Fruit fly (Drosophila melanogaster) whole organism, embryonic: ENCODE data around the gene Utx.

Source experiments
- CG12659 ChIP-seq: fragments of 200-800 bp; sonication (Bioruptor generic); optimal IDR thresholded peaks from 3 replicates; lab custom pipeline; 2017; ENCODE audit warnings: mild to moderate bottlenecking, missing biosample characterization, missing genetic modification reagents, missing genetic modification characterization
- CG13287 ChIP-seq: fragments of 200-800 bp; sonication (Bioruptor generic); IDR thresholded peaks from 2 replicates; pipeline ENCODE4 v1.3.6; 2022; ENCODE audit warnings: missing biosample characterization, missing genetic modification characterization; ENCODE audit not compliant: partially characterized antibody
- CG14710 ChIP-seq: fragments of 200-800 bp; sonication (Bioruptor generic); optimal IDR thresholded peaks from 3 replicates; lab custom pipeline; 2019; ENCODE audit warnings: missing biosample characterization, mild to moderate bottlenecking, missing genetic modification characterization, moderate library complexity
- CG1603 ChIP-seq: fragments of 200-800 bp; sonication (Bioruptor generic); optimal IDR thresholded peaks from 2 replicates; lab custom pipeline; 2019; ENCODE audit warnings: missing biosample characterization, mild to moderate bottlenecking, missing genetic modification characterization, moderate library complexity
- CG17802 ChIP-seq: fragments of 200-800 bp; sonication (Bioruptor generic); optimal IDR thresholded peaks from 2 replicates; lab custom pipeline; 2018; ENCODE audit warnings: missing biosample characterization, mild to moderate bottlenecking, missing genetic modification characterization, moderate library complexity
- CG2116 ChIP-seq: fragments of 200-800 bp; sonication (Bioruptor generic); optimal IDR thresholded peaks from 3 replicates; lab custom pipeline; 2018; ENCODE audit warnings: missing biosample characterization, mild to moderate bottlenecking, missing genetic modification characterization
- CG30020 ChIP-seq: fragments of 200-800 bp; optimal IDR thresholded peaks from 2 replicates; lab custom pipeline; 2019; ENCODE audit warnings: missing biosample characterization, mild to moderate bottlenecking, missing genetic modification characterization, moderate library complexity
- CG30403 ChIP-seq: fragments of 200-800 bp; sonication (Bioruptor generic); optimal IDR thresholded peaks from 3 replicates; lab custom pipeline; 2016; ENCODE audit warnings: missing biosample characterization, missing genetic modification characterization
- CG34224 ChIP-seq: fragments of 200-800 bp; sonication (Bioruptor generic); IDR thresholded peaks from 3 replicates; pipeline ENCODE4 v1.3.6; 2022; ENCODE audit warnings: missing biosample characterization, missing genetic modification characterization; ENCODE audit not compliant: partially characterized antibody
- CG4617 ChIP-seq: fragments of 200-800 bp; sonication (Bioruptor generic); optimal IDR thresholded peaks from 3 replicates; lab custom pipeline; 2016; ENCODE audit warnings: missing biosample characterization, missing genetic modification characterization, borderline replicate concordance
- CG6765 ChIP-seq: fragments of 200-800 bp; sonication (Bioruptor generic); optimal IDR thresholded peaks from 3 replicates; lab custom pipeline; 2017; ENCODE audit warnings: missing biosample characterization, mild to moderate bottlenecking, missing genetic modification characterization
- CG6791 ChIP-seq: fragments of 200-800 bp; sonication (Bioruptor generic); IDR thresholded peaks from 3 replicates; pipeline ENCODE4 v1.3.6; 2022; ENCODE audit warnings: missing biosample characterization, missing genetic modification characterization; ENCODE audit not compliant: partially characterized antibody
- CG8290 ChIP-seq, 3 experiments: fragments of 200-800 bp; sonication (Bioruptor generic); optimal IDR thresholded peaks; 2 replicates each; lab custom pipeline; 2016 to 2019; ENCODE audit warnings: missing biosample characterization in 3 of 3, missing genetic modification characterization in 3 of 3, mild to moderate bottlenecking in 2 of 3, moderate library complexity in 1 of 3
- Dek ChIP-seq: fragments of 200-800 bp; sonication (Bioruptor generic); optimal IDR thresholded peaks from 3 replicates; lab custom pipeline; 2019; ENCODE audit warnings: missing biosample characterization, mild to moderate bottlenecking, missing genetic modification characterization, moderate library complexity
- Dll ChIP-seq: fragments of 200-800 bp; sonication (Bioruptor generic); IDR thresholded peaks from 4 replicates; pipeline ENCODE4 v1.3.6; 2022; ENCODE audit warnings: missing biosample characterization, missing genetic modification characterization; ENCODE audit not compliant: partially characterized antibody
- Doc3 ChIP-seq: fragments of 200-800 bp; sonication (Bioruptor generic); IDR thresholded peaks from 3 replicates; pipeline ENCODE4 v1.3.6; 2022; ENCODE audit warnings: missing biosample characterization, missing genetic modification characterization; ENCODE audit not compliant: partially characterized antibody
- Dp ChIP-seq: fragments of 200-800 bp; sonication (Bioruptor generic); optimal IDR thresholded peaks from 2 replicates; lab custom pipeline; 2018; ENCODE audit warnings: missing biosample characterization, mild to moderate bottlenecking, missing genetic modification characterization, moderate library complexity
- Dref ChIP-seq: fragments of 200-800 bp; sonication (Bioruptor generic); IDR thresholded peaks from 2 replicates; pipeline ENCODE4 v1.3.6; 2022; ENCODE audit warnings: missing biosample characterization, missing genetic modification characterization
- E2f2 ChIP-seq: fragments of 200-800 bp; sonication (Bioruptor generic); IDR thresholded peaks from 2 replicates; pipeline ENCODE4 v1.3.6; 2022; ENCODE audit warnings: missing biosample characterization, missing genetic modification characterization
- Ets97D ChIP-seq: fragments of 200-800 bp; sonication (Bioruptor generic); optimal IDR thresholded peaks from 3 replicates; lab custom pipeline; 2016; ENCODE audit warnings: missing biosample characterization, missing genetic modification characterization
- HLH4C ChIP-seq: fragments of 200-800 bp; sonication (Bioruptor generic); IDR thresholded peaks from 3 replicates; pipeline ENCODE4 v1.3.6; 2022; ENCODE audit warnings: missing biosample characterization, missing genetic modification characterization; ENCODE audit not compliant: partially characterized antibody
- Hr78 ChIP-seq, 2 experiments: fragments of 200-800 bp in 1 of 2; fragments of >200 bp in 1 of 2; sonication (Bioruptor generic) in 1 of 2; optimal IDR thresholded peaks; 2 replicates each; lab custom pipeline; 2017 to 2019; ENCODE audit warnings: missing biosample characterization in 2 of 2, missing genetic modification characterization in 2 of 2, mild to moderate bottlenecking in 1 of 2, moderate library complexity in 1 of 2
- MBD-R2 ChIP-seq: fragments of 200-800 bp; sonication (Bioruptor generic); IDR thresholded peaks from 2 replicates; pipeline ENCODE4 v1.3.6; 2022; ENCODE audit warnings: missing biosample characterization, missing genetic modification characterization
- MESR4 ChIP-seq: fragments of 200-800 bp; sonication (Bioruptor generic); optimal IDR thresholded peaks from 2 replicates; lab custom pipeline; 2018; ENCODE audit warnings: missing biosample characterization, mild to moderate bottlenecking, missing genetic modification characterization, moderate library complexity
- Opbp ChIP-seq: fragments of 200-800 bp; sonication (Bioruptor generic); IDR thresholded peaks from 3 replicates; pipeline ENCODE4 v1.3.6; 2022; ENCODE audit warnings: missing biosample characterization, missing genetic modification characterization; ENCODE audit not compliant: partially characterized antibody
- Rfx ChIP-seq: fragments of 200-800 bp; sonication (Bioruptor generic); IDR thresholded peaks from 2 replicates; pipeline ENCODE4 v1.3.6; 2022; ENCODE audit warnings: missing biosample characterization, missing genetic modification characterization
- Xbp1 ChIP-seq: fragments of 200-800 bp; sonication (Bioruptor generic); optimal IDR thresholded peaks from 3 replicates; lab custom pipeline; 2016; ENCODE audit warnings: missing biosample characterization, mild to moderate bottlenecking, missing genetic modification characterization
- amos ChIP-seq: fragments of 200-800 bp; sonication (Bioruptor generic); IDR thresholded peaks from 2 replicates; pipeline ENCODE4 v1.3.6; 2022; ENCODE audit warnings: missing biosample characterization, missing genetic modification characterization; ENCODE audit not compliant: partially characterized antibody
- ato ChIP-seq: fragments of 200-800 bp; sonication (Bioruptor generic); IDR thresholded peaks from 2 replicates; pipeline ENCODE4 v1.3.6; 2022; ENCODE audit warnings: missing biosample characterization, missing genetic modification characterization; ENCODE audit not compliant: partially characterized antibody
- cas ChIP-seq: fragments of 200-800 bp; sonication (Bioruptor generic); IDR thresholded peaks from 2 replicates; pipeline ENCODE4 v1.3.6; 2022; ENCODE audit warnings: missing biosample characterization, missing genetic modification characterization
- chinmo ChIP-seq: fragments of 200-800 bp; sonication (Bioruptor generic); IDR thresholded peaks from 4 replicates; pipeline ENCODE4 v1.3.6; 2022; ENCODE audit warnings: missing biosample characterization, missing genetic modification characterization; ENCODE audit not compliant: partially characterized antibody
- disco-r ChIP-seq: fragments of 200-800 bp; sonication (Bioruptor generic); optimal IDR thresholded peaks from 2 replicates; lab custom pipeline; 2016; ENCODE audit warnings: missing biosample characterization, missing genetic modification characterization
- dysf ChIP-seq: fragments of 200-800 bp; sonication (Bioruptor generic); IDR thresholded peaks from 3 replicates; pipeline ENCODE4 v1.3.6; 2022; ENCODE audit warnings: missing biosample characterization, missing genetic modification characterization
- gfzf ChIP-seq: fragments of 200-800 bp; sonication (Bioruptor generic); optimal IDR thresholded peaks from 2 replicates; lab custom pipeline; 2016; ENCODE audit warnings: missing biosample characterization, mild to moderate bottlenecking, missing genetic modification characterization, moderate library complexity
- hkb ChIP-seq, 2 experiments: fragments of 200-800 bp in 1 of 2; fragments of >200 bp in 1 of 2; sonication (Bioruptor generic) in 1 of 2; IDR thresholded peaks in 1 of 2; optimal IDR thresholded peaks in 1 of 2; 2 replicates each; pipeline versions ENCODE4 v1.3.6 to Lab custom; 2017 to 2022; ENCODE audit warnings: missing biosample characterization in 1 of 2, missing genetic modification characterization in 1 of 2
- lmd ChIP-seq: fragments of 200-800 bp; sonication (Bioruptor generic); IDR thresholded peaks from 2 replicates; pipeline ENCODE4 v1.3.6; 2022; ENCODE audit warnings: missing biosample characterization, missing genetic modification characterization
- mam ChIP-seq: fragments of 200-800 bp; sonication (Bioruptor generic); optimal IDR thresholded peaks from 3 replicates; lab custom pipeline; 2016; ENCODE audit warnings: missing biosample characterization, missing genetic modification characterization
- pfk ChIP-seq: fragments of 200-800 bp; sonication (Bioruptor generic); optimal IDR thresholded peaks from 2 replicates; lab custom pipeline; 2018; ENCODE audit warnings: missing biosample characterization, mild to moderate bottlenecking, missing genetic modification characterization, moderate library complexity
- row ChIP-seq: fragments of 200-800 bp; sonication (Bioruptor generic); IDR thresholded peaks from 3 replicates; pipeline ENCODE4 v1.3.6; 2022; ENCODE audit warnings: missing biosample characterization, missing genetic modification characterization
- sens ChIP-seq: fragments of 200-800 bp; sonication (Bioruptor generic); peaks from one replicate; lab custom pipeline; 2016; ENCODE audit warnings: missing biosample characterization, missing genetic modification characterization
- slbo ChIP-seq: fragments of 200-800 bp; sonication (Bioruptor generic); IDR thresholded peaks from 2 replicates; pipeline ENCODE4 v1.3.6; 2022; ENCODE audit warnings: missing biosample characterization, missing genetic modification characterization
- sna ChIP-seq: fragments of 200-800 bp; sonication (Bioruptor generic); IDR thresholded peaks from 2 replicates; pipeline ENCODE4 v1.3.6; 2022; ENCODE audit warnings: missing biosample characterization, missing genetic modification characterization; ENCODE audit not compliant: partially characterized antibody
- sob ChIP-seq: fragments of 200-800 bp; sonication (Bioruptor generic); IDR thresholded peaks from 2 replicates; pipeline ENCODE4 v1.3.6; 2022; ENCODE audit warnings: missing biosample characterization, missing genetic modification characterization
- ssp ChIP-seq: fragments of 200-800 bp; sonication (Bioruptor generic); IDR thresholded peaks from 2 replicates; pipeline ENCODE4 v1.3.6; 2022; ENCODE audit warnings: missing biosample characterization, missing genetic modification characterization
- tna ChIP-seq: fragments of 200-800 bp; sonication (Bioruptor generic); IDR thresholded peaks from 2 replicates; pipeline ENCODE4 v1.3.6; 2022; ENCODE audit warnings: missing biosample characterization, missing genetic modification characterization; ENCODE audit not compliant: partially characterized antibody
- trem ChIP-seq: fragments of 200-800 bp; optimal IDR thresholded peaks from 3 replicates; lab custom pipeline; 2019; ENCODE audit warnings: missing biosample characterization, mild to moderate bottlenecking, missing genetic modification characterization, moderate library complexity
- unc-4 ChIP-seq: fragments of 200-800 bp; sonication (Bioruptor generic); IDR thresholded peaks from 2 replicates; pipeline ENCODE4 v1.3.6; 2022; ENCODE audit warnings: missing biosample characterization, missing genetic modification characterization; ENCODE audit not compliant: partially characterized antibody
- wor ChIP-seq: fragments of 200-800 bp; sonication (Bioruptor generic); IDR thresholded peaks from 2 replicates; pipeline ENCODE4 v1.3.6; 2022; ENCODE audit warnings: missing biosample characterization, missing genetic modification characterization

Gene Utx

dm6 chr2L:10278658-10279057 lies at the start of gene Utx (continued):
- TF ChIP-seq Opbp (GFP tag; lab: Robert Waterston, UW) (peak; percentile 92), HLH4C (GFP tag; lab: Robert Waterston, UW) (peak; percentile 78), MBD-R2 (GFP tag; lab: Robert Waterston, UW) (peak; percentile 33; the same call in 1 of the 2 replicates), hkb (optimal IDR thresholded peaks at IDR 0.05; lab: Kevin White, UChicago) (no peak), hkb (GFP tag; IDR thresholded peaks at IDR 0.05; lab: Robert Waterston, UW) (0 out of 2 replicates have a peak, but pooled peaks have one; percentile 18), Dref (GFP tag; lab: Robert Waterston, UW) (peak; percentile 80), dysf (no peak), CG14710 (tag; lab: Kevin White, UChicago) (peak; percentile 56), CG34224 (GFP tag; lab: Robert Waterston, UW) (peak; percentile 81), amos (GFP tag; lab: Robert Waterston, UW) (peak; percentile 91), ssp (peak; percentile 94), tna (GFP tag; lab: Robert Waterston, UW) (peak; percentile 69), chinmo (0 out of 4 replicates have a peak, but pooled peaks have one; percentile 49), CG30403 (GFP tag; lab: Kevin White, UChicago) (peak; percentile 1), Hr78 (GFP tag; optimal IDR thresholded peaks at IDR 0.05; lab: Kevin White, UChicago) (no peak), sna (GFP tag; lab: Robert Waterston, UW) (peak; percentile 61; the same call in 1 of the 2 replicates), Ets97D (GFP tag; lab: Kevin White, UChicago) (peak; percentile 50), Rfx (GFP tag; lab: Robert Waterston, UW) (peak; percentile 39; the same call in 1 of the 2 replicates), ato (GFP tag; lab: Robert Waterston, UW) (peak; percentile 62), CG13287 (GFP tag; lab: Robert Waterston, UW) (peak; percentile 84), Dek (tag; lab: Kevin White, UChicago) (no peak), unc-4 (GFP tag; lab: Robert Waterston, UW) (peak; percentile 75), Doc3 (GFP tag; lab: Robert Waterston, UW) (peak; percentile 79), MESR4 (peak; percentile 31), cas (GFP tag; lab: Robert Waterston, UW) (no peak), mam (GFP tag; lab: Kevin White, UChicago) (peak; percentile 4), trem (peak; percentile 49), gfzf (GFP tag; lab: Kevin White, UChicago) (peak; percentile 25), E2f2 (GFP tag; lab: Robert Waterston, UW) (peak; percentile 79), row (GFP tag; lab: Robert Waterston, UW) (peak; percentile 87), CG6791 (peak; percentile 91), Xbp1 (GFP tag; lab: Kevin White, UChicago) (peak; percentile 41), sob (no peak), CG17802 (tag; lab: Kevin White, UChicago) (peak; percentile 80), CG2116 (peak; percentile 49), Dll (peak; percentile 74), CG12659 (GFP tag; lab: Kevin White, UChicago) (peak; percentile 45), CG6765 (GFP tag; lab: Kevin White, UChicago) (no peak)
- TF ChIP-seq, all 482 proteins: peak for 66

dm6 chr2L:10327790-10328189 lies 49.2 kb upstream of the Utx start, which contains the start of gene RnrL:
TSS of gene RnrL (minus strand) at chr2L:10327943.
- peak; percentile 95 for TF ChIP-seq CG1603 (tag; lab: Kevin White, UChicago)
- TF ChIP-seq lmd = no peak
- peak; percentile 75 for TF ChIP-seq Dp (GFP tag; lab: Kevin White, UChicago)
- peak; percentile 37 for TF ChIP-seq MBD-R2 (GFP tag; lab: Robert Waterston, UW)
- peak; percentile 46 for TF ChIP-seq CG8290 (GFP tag; optimal IDR thresholded peaks at IDR 0.05; lab: Kevin White, UChicago)
- no peak for TF ChIP-seq CG8290 (tag; optimal IDR thresholded peaks at IDR 0.05; lab: Kevin White, UChicago)
- TF ChIP-seq CG30020 (tag; lab: Kevin White, UChicago) = peak; percentile 89
- no peak for TF ChIP-seq CG4617 (GFP tag; lab: Kevin White, UChicago)
- TF ChIP-seq CG14710 (tag; lab: Kevin White, UChicago) = peak; percentile 7
- peak; percentile 39; the same call in 2 of the 3 replicates for TF ChIP-seq row (GFP tag; lab: Robert Waterston, UW)
- TF ChIP-seq CG2116 = peak; percentile 5
- no peak for TF ChIP-seq slbo (GFP tag; lab: Robert Waterston, UW)
- no peak for TF ChIP-seq disco-r (GFP tag; lab: Kevin White, UChicago)
- TF ChIP-seq sens = peak; percentile 10
- no peak for TF ChIP-seq wor (GFP tag; lab: Robert Waterston, UW)
- TF ChIP-seq pfk (GFP tag; lab: Kevin White, UChicago) = peak; percentile 85
- peak; percentile 80 for TF ChIP-seq E2f2 (GFP tag; lab: Robert Waterston, UW)
